Worm (Caenorhabditis elegans): Measurements from ENCODE around the gene rog-1.
A peak's percentile ranks its signal among the peaks of the same experiment; 100 is the strongest.

rog-1 gene

DNA sequence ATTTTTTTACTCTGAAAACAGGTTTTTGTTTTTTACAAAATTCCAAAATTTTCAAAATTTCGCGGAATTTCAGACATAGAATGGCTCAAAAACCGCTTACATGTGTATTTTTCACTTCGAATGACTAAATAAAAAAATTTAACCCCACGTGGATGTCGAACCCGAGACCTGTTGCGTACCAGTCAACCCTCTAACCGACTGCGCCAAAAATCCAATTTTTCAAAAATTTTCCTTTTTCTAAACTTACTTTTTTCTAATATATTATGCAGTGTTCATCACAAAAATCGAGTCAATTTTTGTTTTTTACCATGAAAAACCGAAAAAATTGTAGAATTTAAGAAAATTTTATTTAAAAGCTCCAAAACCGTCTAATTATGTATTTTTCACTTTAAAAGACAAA lies 8.8 kb downstream of the rog-1 start:
- TF ChIP-seq skn-1 (tag; optimal IDR thresholded peaks at IDR 0.05) (no peak), nhr-237 (tag; optimal IDR thresholded peaks at IDR 0.05) (no peak)

DNA sequence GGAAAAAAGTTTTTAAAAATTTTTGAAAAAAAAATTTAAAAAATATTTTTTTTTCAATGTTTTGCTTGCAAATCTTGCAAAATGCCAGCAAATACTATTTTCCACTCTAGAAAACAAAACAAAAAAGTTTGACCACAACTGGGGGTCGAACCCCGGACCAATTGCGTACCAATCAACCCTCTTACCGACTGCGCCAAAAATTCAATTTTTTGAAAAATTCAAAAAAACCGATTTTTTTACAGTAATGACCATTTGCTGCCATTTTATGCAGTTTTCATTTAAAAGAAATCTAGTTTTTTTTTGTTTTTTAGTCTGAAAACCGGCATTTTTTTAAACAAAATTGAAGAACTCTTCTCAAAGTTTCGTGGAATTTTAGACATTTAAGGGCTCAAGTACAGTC lies 12.4 kb downstream of the rog-1 start:
- no peak for TF ChIP-seq unc-55 (GFP tag; optimal IDR thresholded peaks at IDR 0.05)

DNA sequence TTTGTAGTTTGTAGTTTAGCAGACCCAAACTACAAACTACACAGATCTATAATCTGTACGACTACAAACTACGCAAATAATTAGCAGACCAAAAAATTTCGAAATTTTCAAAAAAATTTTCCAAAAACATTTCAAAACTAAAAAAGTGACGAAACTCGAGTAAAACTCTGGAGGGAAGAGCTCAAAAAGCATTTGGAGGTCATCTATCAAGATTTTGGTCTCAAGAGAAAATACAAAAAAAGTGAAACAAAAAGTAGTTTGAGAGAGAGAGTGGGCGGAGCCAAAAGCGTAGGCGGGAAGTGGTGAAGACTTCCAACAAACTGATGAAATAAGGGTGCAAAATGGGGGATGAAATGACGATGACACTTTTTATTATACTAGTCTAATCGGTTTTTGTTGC lies 14.5 kb downstream of the rog-1 start:
- peak; percentile 27 for TF ChIP-seq unc-55 (GFP tag; optimal IDR thresholded peaks at IDR 0.05)
- no peak for TF ChIP-seq egl-27 (tag; optimal IDR thresholded peaks at IDR 0.05)
- no peak for TF ChIP-seq unc-62 (GFP tag; optimal IDR thresholded peaks at IDR 0.05)
- no peak for TF ChIP-seq nhr-237 (tag; optimal IDR thresholded peaks at IDR 0.05)
- peak in 1 of 2 experiments; percentile 11 for TF ChIP-seq lsy-2 (tag; optimal IDR thresholded peaks at IDR 0.05)
- TF ChIP-seq F13H6.1 (tag; optimal IDR thresholded peaks at IDR 0.05) = no peak

DNA sequence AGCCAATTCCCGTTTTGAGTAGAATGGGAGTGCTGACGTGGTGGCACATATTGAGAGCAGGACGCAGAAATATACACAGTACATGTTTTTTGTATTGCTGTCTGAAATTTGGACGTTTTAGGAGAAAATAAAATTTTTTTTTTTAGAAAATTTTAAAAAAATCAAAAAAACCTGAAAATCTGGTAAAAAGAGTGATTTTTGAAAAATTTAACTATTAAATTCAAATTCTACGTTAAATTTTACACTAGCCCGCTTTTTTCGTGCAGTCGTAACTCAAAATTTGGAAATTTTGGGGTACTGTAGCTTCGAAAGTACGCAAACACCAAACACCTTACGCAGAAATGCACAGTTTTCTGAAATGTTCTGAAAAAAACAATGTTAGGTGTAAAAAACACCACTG lies 16.9 kb downstream of the rog-1 start, which contains the start of gene C13A10.2:
TSS of gene C13A10.2 (minus strand) at position 101 of the 400 bp plus-strand sequence.
- TF ChIP-seq nhr-21 (tag; optimal IDR thresholded peaks at IDR 0.05) = no peak
- no peak for TF ChIP-seq sma-9 (GFP tag; optimal IDR thresholded peaks at IDR 0.05)
- no peak for TF ChIP-seq sma-9 (tag; optimal IDR thresholded peaks at IDR 0.05)
- TF ChIP-seq ZK546.5 (tag; optimal IDR thresholded peaks at IDR 0.05) = no peak
- no peak for TF ChIP-seq Y55F3AM.14 (GFP tag; optimal IDR thresholded peaks at IDR 0.05)
- TF ChIP-seq unc-62 (GFP tag; optimal IDR thresholded peaks at IDR 0.05) = no peak
- TF ChIP-seq nhr-25 (tag; optimal IDR thresholded peaks at IDR 0.05) = no peak
- no peak for TF ChIP-seq ama-1 (optimal IDR thresholded peaks at IDR 0.05)
- no peak for TF ChIP-seq R02D3.7 (tag; optimal IDR thresholded peaks at IDR 0.05)
- TF ChIP-seq zag-1 (tag; optimal IDR thresholded peaks at IDR 0.05) = no peak
- no peak for TF ChIP-seq ceh-16 (tag; optimal IDR thresholded peaks at IDR 0.05)
- no peak for TF ChIP-seq fos-1 (tag; optimal IDR thresholded peaks at IDR 0.05)
- no peak for TF ChIP-seq C34F6.9 (tag; optimal IDR thresholded peaks at IDR 0.05)
- no peak for TF ChIP-seq ztf-1 (GFP tag; conservative IDR thresholded peaks at IDR 0.05)
- TF ChIP-seq dmd-4 (tag; optimal IDR thresholded peaks at IDR 0.05) = no peak
- no peak for TF ChIP-seq egl-27 (tag; optimal IDR thresholded peaks at IDR 0.05)
- no peak for TF ChIP-seq F13H6.1 (tag; optimal IDR thresholded peaks at IDR 0.05)
- no peak for TF ChIP-seq unc-39 (tag; optimal IDR thresholded peaks at IDR 0.05)
- no peak for TF ChIP-seq lin-13 (GFP tag; optimal IDR thresholded peaks at IDR 0.05)

DNA sequence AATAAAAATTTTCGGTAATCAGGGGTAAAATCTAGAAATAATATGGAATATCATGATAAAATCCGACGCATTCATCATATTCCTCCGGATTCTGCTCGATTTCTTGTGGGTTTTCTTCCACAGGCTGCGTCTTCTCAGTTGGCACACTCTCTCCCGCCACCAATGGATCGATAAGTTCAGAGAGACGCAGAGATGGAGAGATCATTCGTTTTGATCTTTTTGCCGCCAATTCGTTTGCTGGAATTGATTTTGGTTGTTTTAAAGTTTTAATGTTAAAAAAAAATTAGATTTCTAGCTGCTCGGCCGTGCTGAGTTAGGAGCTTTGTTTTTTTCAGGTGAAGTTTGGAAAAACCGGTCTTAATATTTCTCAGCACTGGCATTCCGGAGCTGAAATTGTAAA lies 17.5 kb downstream of the rog-1 start:
- TF ChIP-seq alr-1 (tag; optimal IDR thresholded peaks at IDR 0.05) (no peak), mbf-1 (tag; optimal IDR thresholded peaks at IDR 0.05) (no peak), F13H6.1 (tag; optimal IDR thresholded peaks at IDR 0.05) (no peak), nhr-25 (tag; optimal IDR thresholded peaks at IDR 0.05) (no peak), skn-1 (tag; optimal IDR thresholded peaks at IDR 0.05) (no peak), lin-11 (tag; optimal IDR thresholded peaks at IDR 0.05) (no peak), unc-39 (tag; optimal IDR thresholded peaks at IDR 0.05) (no peak), dmd-4 (tag; optimal IDR thresholded peaks at IDR 0.05) (no peak), gmeb-1 (tag; optimal IDR thresholded peaks at IDR 0.05) (no peak), zag-1 (tag; optimal IDR thresholded peaks at IDR 0.05) (no peak), unc-62 (GFP tag; optimal IDR thresholded peaks at IDR 0.05) (no peak), R02D3.7 (tag; optimal IDR thresholded peaks at IDR 0.05) (no peak), sma-9 (GFP tag; optimal IDR thresholded peaks at IDR 0.05) (no peak), sma-9 (tag; optimal IDR thresholded peaks at IDR 0.05) (no peak), crh-2 (tag; optimal IDR thresholded peaks at IDR 0.05) (no peak), ZK546.5 (tag; optimal IDR thresholded peaks at IDR 0.05) (no peak), snpc-4 (tag; optimal IDR thresholded peaks at IDR 0.05) (no peak), lsy-2 (tag; optimal IDR thresholded peaks at IDR 0.05) (no peak), nhr-21 (tag; optimal IDR thresholded peaks at IDR 0.05) (no peak)

DNA sequence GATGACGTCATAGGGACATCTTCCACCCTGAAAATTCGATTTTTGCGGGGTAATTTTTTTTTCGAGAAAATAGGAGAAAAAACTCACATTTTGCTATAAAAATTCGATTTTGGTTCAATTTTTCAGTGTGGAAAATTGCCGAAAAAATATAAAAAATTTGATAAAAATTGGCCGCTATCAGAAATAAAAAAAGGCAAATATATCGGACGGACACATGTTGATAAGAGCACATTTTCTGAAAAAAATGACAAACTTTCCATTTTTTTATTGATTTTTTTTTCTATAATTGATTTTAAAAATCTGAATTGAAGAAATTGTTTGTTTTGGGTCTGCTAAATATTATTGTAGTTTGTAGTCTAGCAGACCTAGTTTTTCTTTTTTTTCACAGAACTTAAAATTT lies 19.3 kb downstream of the rog-1 start, which contains the start of gene C13A10.1:
TSS of gene C13A10.1 (minus strand) at position 170 of the 400 bp plus-strand sequence.
- TF ChIP-seq gmeb-1 (tag; optimal IDR thresholded peaks at IDR 0.05) = no peak
- TF ChIP-seq fos-1 (tag; optimal IDR thresholded peaks at IDR 0.05) = peak; percentile 32

DNA sequence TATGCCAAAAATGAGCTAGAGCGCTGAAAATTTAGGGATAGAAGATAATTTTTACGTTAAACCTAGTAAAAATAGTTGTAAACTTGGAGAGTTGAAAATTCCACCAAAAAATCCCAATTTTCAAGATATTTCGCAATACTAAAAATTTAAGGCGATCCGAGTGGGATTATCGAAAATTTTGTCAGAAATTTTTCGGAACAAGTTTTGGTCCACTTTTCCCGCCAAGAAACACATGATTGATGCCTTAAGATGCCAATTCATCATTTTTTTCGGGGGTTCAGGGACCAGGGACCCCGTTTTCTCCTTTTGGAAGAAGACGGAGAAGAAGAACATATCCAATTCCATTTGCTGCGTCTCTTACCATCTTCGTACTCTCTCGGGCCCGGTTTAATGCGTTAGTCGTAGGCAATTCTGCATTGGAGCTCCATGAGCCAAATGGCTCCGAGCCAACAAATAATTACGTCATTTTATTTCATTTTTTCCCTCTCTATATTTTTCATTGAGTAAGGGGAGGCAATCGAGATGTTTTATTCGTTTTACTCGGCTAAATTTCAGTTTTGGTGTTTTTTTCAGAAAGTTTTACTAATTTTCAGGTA lies 30.2 kb downstream of the rog-1 start:
- TF ChIP-seq unc-55 (GFP tag; optimal IDR thresholded peaks at IDR 0.05) = peak; percentile 72
- peak; percentile 48 for TF ChIP-seq sma-9 (GFP tag; optimal IDR thresholded peaks at IDR 0.05)
- TF ChIP-seq sma-9 (tag; optimal IDR thresholded peaks at IDR 0.05) = no peak
- TF ChIP-seq F13H6.1 (tag; optimal IDR thresholded peaks at IDR 0.05) = peak; percentile 28
- peak; percentile 78 for TF ChIP-seq mab-5 (tag; optimal IDR thresholded peaks at IDR 0.05)
- no peak for TF ChIP-seq nhr-6 (tag; optimal IDR thresholded peaks at IDR 0.05)
- no peak for TF ChIP-seq lin-11 (tag; optimal IDR thresholded peaks at IDR 0.05)
- TF ChIP-seq alr-1 (tag; optimal IDR thresholded peaks at IDR 0.05) = no peak
- TF ChIP-seq nhr-10 (tag; optimal IDR thresholded peaks at IDR 0.05) = no peak
- TF ChIP-seq sem-4 (tag; optimal IDR thresholded peaks at IDR 0.05) = peak; percentile 4
- no peak for TF ChIP-seq peb-1 (tag; optimal IDR thresholded peaks at IDR 0.05)
- peak in 1 of 2 experiments; percentile 37 for TF ChIP-seq lsy-2 (tag; optimal IDR thresholded peaks at IDR 0.05)
- no peak for TF ChIP-seq blmp-1 (tag; optimal IDR thresholded peaks at IDR 0.05; ENCODE audit: insufficient read depth)
- TF ChIP-seq crh-2 (tag; optimal IDR thresholded peaks at IDR 0.05) = no peak
